Fruit fly (Drosophila melanogaster) whole organism, embryonic: ENCODE data around the gene Agpat1.

ENCODE experiments used
- Blimp-1 ChIP-seq: fragments of 200-800 bp; sonication (Bioruptor generic); optimal IDR thresholded peaks from 3 replicates; lab custom pipeline; 2018; ENCODE audit warnings: missing biosample characterization, missing genetic modification characterization, mild to moderate bottlenecking, moderate library complexity, missing genetic modification reagents
- Bteb2 ChIP-seq: fragments of 200-800 bp; sonication (Bioruptor generic); optimal IDR thresholded peaks from 2 replicates; lab custom pipeline; 2016; ENCODE audit warnings: missing biosample characterization, missing genetic modification characterization
- CG10274 ChIP-seq: fragments of 200-800 bp; sonication (Bioruptor generic); optimal IDR thresholded peaks from 3 replicates; lab custom pipeline; 2017; ENCODE audit warnings: missing biosample characterization, mild to moderate bottlenecking, missing genetic modification characterization
- CG11456 ChIP-seq: fragments of 200-800 bp; sonication (Bioruptor generic); IDR thresholded peaks from 3 replicates; pipeline ENCODE4 v1.3.6; 2022; ENCODE audit warnings: missing biosample characterization, missing genetic modification characterization
- CG12236 ChIP-seq: fragments of 200-800 bp; sonication (Bioruptor generic); optimal IDR thresholded peaks from 2 replicates; lab custom pipeline; 2016; ENCODE audit warnings: missing biosample characterization, missing genetic modification characterization
- CG13287 ChIP-seq: fragments of 200-800 bp; sonication (Bioruptor generic); IDR thresholded peaks from 2 replicates; pipeline ENCODE4 v1.3.6; 2022; ENCODE audit warnings: missing biosample characterization, missing genetic modification characterization; ENCODE audit not compliant: partially characterized antibody
- CG13296 ChIP-seq: fragments of 200-800 bp; sonication (Bioruptor generic); optimal IDR thresholded peaks from 3 replicates; lab custom pipeline; 2018; ENCODE audit warnings: missing biosample characterization, mild to moderate bottlenecking, missing genetic modification characterization
- CG13624 ChIP-seq: fragments of 200-800 bp; sonication (Bioruptor generic); optimal IDR thresholded peaks from 2 replicates; lab custom pipeline; 2016; ENCODE audit warnings: missing biosample characterization, missing genetic modification characterization
- CG13775 ChIP-seq: fragments of 200-800 bp; sonication (Bioruptor generic); optimal IDR thresholded peaks from 3 replicates; lab custom pipeline; 2017; ENCODE audit warnings: missing biosample characterization, mild to moderate bottlenecking, missing genetic modification characterization
- CG13894 ChIP-seq: fragments of 200-800 bp; sonication (Bioruptor generic); optimal IDR thresholded peaks from 3 replicates; lab custom pipeline; 2018; ENCODE audit warnings: missing biosample characterization, mild to moderate bottlenecking, missing genetic modification characterization, moderate library complexity
- CG15011 ChIP-seq: fragments of 200-800 bp; sonication (Bioruptor generic); optimal IDR thresholded peaks from 3 replicates; lab custom pipeline; 2018; ENCODE audit warnings: missing biosample characterization, mild to moderate bottlenecking, missing genetic modification characterization
- CG1529 ChIP-seq: fragments of 200-800 bp; sonication (Bioruptor generic); optimal IDR thresholded peaks from 3 replicates; lab custom pipeline; 2018; ENCODE audit warnings: missing biosample characterization, missing genetic modification characterization
- CG17186 ChIP-seq: fragments of 200-800 bp; sonication (Bioruptor generic); optimal IDR thresholded peaks from 3 replicates; lab custom pipeline; 2017; ENCODE audit warnings: missing biosample characterization, missing genetic modification reagents, missing genetic modification characterization
- CG17802 ChIP-seq: fragments of 200-800 bp; sonication (Bioruptor generic); optimal IDR thresholded peaks from 2 replicates; lab custom pipeline; 2018; ENCODE audit warnings: missing biosample characterization, mild to moderate bottlenecking, missing genetic modification characterization, moderate library complexity
- CG1832 ChIP-seq: fragments of 200-800 bp; sonication (Bioruptor generic); optimal IDR thresholded peaks from 2 replicates; lab custom pipeline; 2017; ENCODE audit warnings: missing biosample characterization, mild to moderate bottlenecking, missing genetic modification characterization, inconsistent platforms
- CG3847 ChIP-seq: fragments of 200-800 bp; sonication (Bioruptor generic); IDR thresholded peaks from 2 replicates; pipeline ENCODE4 v1.3.6; 2022; ENCODE audit warnings: missing biosample characterization, missing genetic modification characterization
- CG4360 ChIP-seq: fragments of 200-800 bp; sonication (Bioruptor generic); IDR thresholded peaks from 2 replicates; pipeline ENCODE4 v1.3.6; 2022; ENCODE audit warnings: missing biosample characterization, missing genetic modification characterization
- CG6254 ChIP-seq: fragments of 200-800 bp; sonication (Bioruptor generic); optimal IDR thresholded peaks from 3 replicates; lab custom pipeline; 2017; ENCODE audit warnings: mild to moderate bottlenecking, missing biosample characterization, missing genetic modification reagents, missing genetic modification characterization
- CG7357 ChIP-seq: fragments of 200-800 bp; sonication (Bioruptor generic); IDR thresholded peaks from 3 replicates; pipeline ENCODE4 v1.3.6; 2022; ENCODE audit warnings: missing biosample characterization, missing genetic modification characterization
- CG8290 ChIP-seq, 3 experiments: fragments of 200-800 bp; sonication (Bioruptor generic); optimal IDR thresholded peaks; 2 replicates each; lab custom pipeline; 2016 to 2019; ENCODE audit warnings: missing biosample characterization in 3 of 3, missing genetic modification characterization in 3 of 3, mild to moderate bottlenecking in 2 of 3, moderate library complexity in 1 of 3
- Chrac-16 ChIP-seq: fragments of 200-800 bp; sonication (Bioruptor generic); optimal IDR thresholded peaks from 3 replicates; lab custom pipeline; 2016; ENCODE audit warnings: missing biosample characterization, missing genetic modification characterization
- D ChIP-seq, 2 experiments: fragments of 200-800 bp in 1 of 2; fragments of >200 bp in 1 of 2; sonication (Bioruptor generic) in 1 of 2; optimal IDR thresholded peaks; 2 replicates in 1 of 2; 3 replicates in 1 of 2; lab custom pipeline; 2017; ENCODE audit warnings: mild to moderate bottlenecking in 1 of 2, missing biosample characterization in 1 of 2, missing genetic modification characterization in 1 of 2, missing genetic modification reagents in 1 of 2
- ERR ChIP-seq: fragments of 200-800 bp; sonication (Bioruptor generic); optimal IDR thresholded peaks from 2 replicates; lab custom pipeline; 2016; ENCODE audit warnings: missing biosample characterization, missing genetic modification characterization
- HLHmδ ChIP-seq: fragments of 200-800 bp; sonication (Bioruptor generic); optimal IDR thresholded peaks from 2 replicates; lab custom pipeline; 2018; ENCODE audit warnings: missing biosample characterization, mild to moderate bottlenecking, missing genetic modification characterization, moderate library complexity
- MTF-1 ChIP-seq: fragments of 200-800 bp; sonication (Bioruptor generic); optimal IDR thresholded peaks from 2 replicates; lab custom pipeline; 2018; ENCODE audit warnings: missing biosample characterization, mild to moderate bottlenecking, missing genetic modification characterization, borderline replicate concordance
- Nf-YA ChIP-seq: fragments of 200-800 bp; sonication (Bioruptor generic); IDR thresholded peaks from 2 replicates; pipeline ENCODE4 v1.3.6; 2022; ENCODE audit warnings: missing biosample characterization, missing genetic modification characterization
- Opbp ChIP-seq: fragments of 200-800 bp; sonication (Bioruptor generic); IDR thresholded peaks from 3 replicates; pipeline ENCODE4 v1.3.6; 2022; ENCODE audit warnings: missing biosample characterization, missing genetic modification characterization; ENCODE audit not compliant: partially characterized antibody
- Sox100B ChIP-seq: fragments of 200-800 bp; sonication (Bioruptor generic); optimal IDR thresholded peaks from 3 replicates; lab custom pipeline; 2018; ENCODE audit warnings: missing biosample characterization, mild to moderate bottlenecking, missing genetic modification characterization
- Sry-β ChIP-seq: fragments of 200-800 bp; sonication (Bioruptor generic); optimal IDR thresholded peaks from 2 replicates; lab custom pipeline; 2018; ENCODE audit warnings: missing biosample characterization, mild to moderate bottlenecking, missing genetic modification characterization, moderate library complexity
- TFAM ChIP-seq: fragments of 200-800 bp; sonication (Bioruptor generic); optimal IDR thresholded peaks from 2 replicates; lab custom pipeline; 2017; ENCODE audit warnings: missing biosample characterization, missing genetic modification characterization, inconsistent platforms
- br ChIP-seq: fragments of >200 bp; optimal IDR thresholded peaks from 2 replicates; lab custom pipeline; 2017
- dimm ChIP-seq: fragments of 200-800 bp; sonication (Bioruptor generic); IDR thresholded peaks from 2 replicates; pipeline ENCODE4 v1.3.6; 2022; ENCODE audit warnings: missing biosample characterization, missing genetic modification characterization
- dysf ChIP-seq: fragments of 200-800 bp; sonication (Bioruptor generic); IDR thresholded peaks from 3 replicates; pipeline ENCODE4 v1.3.6; 2022; ENCODE audit warnings: missing biosample characterization, missing genetic modification characterization
- esg ChIP-seq: fragments of 200-800 bp; sonication (Bioruptor generic); conservative IDR thresholded peaks from 2 replicates; pipeline ENCODE4 v1.3.6; 2022; ENCODE audit warnings: missing biosample characterization, missing genetic modification characterization
- gcm2 ChIP-seq: fragments of 200-800 bp; sonication (Bioruptor generic); optimal IDR thresholded peaks from 2 replicates; lab custom pipeline; 2016; ENCODE audit warnings: missing biosample characterization, missing genetic modification characterization
- grau ChIP-seq: fragments of 200-800 bp; optimal IDR thresholded peaks from 3 replicates; lab custom pipeline; 2019; ENCODE audit warnings: missing biosample characterization, mild to moderate bottlenecking, missing genetic modification characterization, moderate library complexity
- gro ChIP-seq: fragments of 200-800 bp; sonication (Bioruptor generic); optimal IDR thresholded peaks from 2 replicates; lab custom pipeline; 2016; ENCODE audit warnings: missing biosample characterization, missing genetic modification characterization
- gt ChIP-seq: fragments of 200-800 bp; sonication (Bioruptor generic); IDR thresholded peaks from 2 replicates; pipeline ENCODE4 v1.3.6; 2022; ENCODE audit warnings: missing biosample characterization, missing genetic modification characterization
- hth ChIP-seq: fragments of >200 bp; optimal IDR thresholded peaks from 2 replicates; lab custom pipeline; 2017; ENCODE audit warnings: inconsistent platforms
- ind ChIP-seq: fragments of 200-800 bp; sonication (Bioruptor generic); optimal IDR thresholded peaks from 3 replicates; lab custom pipeline; 2016; ENCODE audit warnings: missing biosample characterization, missing genetic modification characterization
- insv ChIP-seq, 2 experiments: fragments of 200-800 bp; sonication (Bioruptor generic); optimal IDR thresholded peaks; 3 replicates each; lab custom pipeline; 2016 to 2018; ENCODE audit warnings: missing biosample characterization in 2 of 2, missing genetic modification characterization in 2 of 2
- klu ChIP-seq: fragments of 200-800 bp; sonication (Bioruptor generic); IDR thresholded peaks from 2 replicates; pipeline ENCODE4 v1.3.6; 2022; ENCODE audit warnings: missing biosample characterization, missing genetic modification characterization
- lmd ChIP-seq: fragments of 200-800 bp; sonication (Bioruptor generic); IDR thresholded peaks from 2 replicates; pipeline ENCODE4 v1.3.6; 2022; ENCODE audit warnings: missing biosample characterization, missing genetic modification characterization
- lola ChIP-seq, 3 experiments: fragments of >200 bp in 2 of 3; fragments of 200-800 bp in 1 of 3; sonication (Bioruptor generic) in 1 of 3; optimal IDR thresholded peaks; 2 replicates each; lab custom pipeline; 2017 to 2019; ENCODE audit warnings: missing biosample characterization in 3 of 3, missing genetic modification characterization in 3 of 3, mild to moderate bottlenecking in 1 of 3, moderate library complexity in 1 of 3
- org-1 ChIP-seq: fragments of 200-800 bp; sonication (Bioruptor generic); optimal IDR thresholded peaks from 2 replicates; lab custom pipeline; 2017; ENCODE audit warnings: missing biosample characterization, missing genetic modification characterization
- pita ChIP-seq: fragments of 200-800 bp; sonication (Bioruptor generic); optimal IDR thresholded peaks from 2 replicates; lab custom pipeline; 2017; ENCODE audit warnings: missing biosample characterization, mild to moderate bottlenecking, missing genetic modification characterization
- rib ChIP-seq: fragments of 200-800 bp; sonication (Bioruptor generic); IDR thresholded peaks from 2 replicates; pipeline ENCODE4 v1.3.6; 2022; ENCODE audit warnings: missing biosample characterization, missing genetic modification characterization
- sens-2 ChIP-seq: fragments of 200-800 bp; sonication (Bioruptor generic); IDR thresholded peaks from 2 replicates; pipeline ENCODE4 v1.3.6; 2022; ENCODE audit warnings: missing biosample characterization, missing genetic modification characterization
- ssp ChIP-seq: fragments of 200-800 bp; sonication (Bioruptor generic); IDR thresholded peaks from 2 replicates; pipeline ENCODE4 v1.3.6; 2022; ENCODE audit warnings: missing biosample characterization, missing genetic modification characterization
- toy ChIP-seq: fragments of 200-800 bp; sonication (Bioruptor generic); IDR thresholded peaks from 2 replicates; pipeline ENCODE4 v1.3.6; 2022; ENCODE audit warnings: missing biosample characterization, missing genetic modification characterization
- vfl ChIP-seq: fragments of 200-800 bp; sonication (Bioruptor generic); optimal IDR thresholded peaks from 2 replicates; lab custom pipeline; 2016; ENCODE audit warnings: missing biosample characterization, missing genetic modification characterization

Gene Agpat1

dm6 chrX:12751786-12752187 lies 13.3 kb upstream of the Agpat1 start (continued):
- TF ChIP-seq CG4360 (GFP tag; lab: Robert Waterston, UW) (peak; percentile 99), vfl (GFP tag; lab: Kevin White, UChicago) (no peak), CG13775 (no peak), CG8290 (GFP tag; optimal IDR thresholded peaks at IDR 0.05; lab: Kevin White, UChicago) (no peak), CG8290 (tag; optimal IDR thresholded peaks at IDR 0.05; lab: Kevin White, UChicago) (peak in 1 of 2 experiments; percentile 32), CG13296 (GFP tag; lab: Kevin White, UChicago) (no peak), rib (no peak), toy (GFP tag; lab: Robert Waterston, UW) (no peak), br (lab: Kevin White, UChicago) (no peak), Nf-YA (no peak), CG1832 (GFP tag; lab: Kevin White, UChicago) (peak; percentile 70), insv (GFP tag; optimal IDR thresholded peaks at IDR 0.05; lab: Kevin White, UChicago) (no peak), Sox100B (GFP tag; lab: Kevin White, UChicago) (no peak), ssp (GFP tag; lab: Robert Waterston, UW) (no peak), HLHmδ (GFP tag; lab: Kevin White, UChicago) (peak; percentile 16), CG17802 (no peak), ind (no peak), org-1 (GFP tag; lab: Kevin White, UChicago) (no peak), dysf (GFP tag; lab: Robert Waterston, UW) (no peak), gro (no peak)
- TF ChIP-seq, all 482 proteins: peak for 15

dm6 chrX:12752196-12752595 lies 12.9 kb upstream of the Agpat1 start:
- TF ChIP-seq CG12236 (GFP tag; lab: Kevin White, UChicago) (peak; percentile 99), pita (GFP tag; lab: Kevin White, UChicago) (no peak), klu (GFP tag; lab: Robert Waterston, UW) (peak; percentile 99), ERR (peak; percentile 99), CG15011 (GFP tag; lab: Kevin White, UChicago) (peak; percentile 99), br (lab: Kevin White, UChicago) (no peak), esg (GFP tag; lab: Robert Waterston, UW) (peak; percentile 99), CG1529 (GFP tag; lab: Kevin White, UChicago) (peak; percentile 98), gcm2 (GFP tag; lab: Kevin White, UChicago) (peak; percentile 99), Chrac-16 (GFP tag; lab: Kevin White, UChicago) (peak; percentile 99), Bteb2 (peak; percentile 99), grau (tag; lab: Kevin White, UChicago) (peak; percentile 99), CG3847 (GFP tag; lab: Robert Waterston, UW) (peak; percentile 99), CG13894 (peak; percentile 97), Opbp (GFP tag; lab: Robert Waterston, UW) (no peak), CG11456 (GFP tag; lab: Robert Waterston, UW) (peak; percentile 99), CG6254 (peak; percentile 96), hth (lab: Kevin White, UChicago) (no peak), CG10274 (GFP tag; lab: Kevin White, UChicago) (peak; percentile 96), lmd (GFP tag; lab: Robert Waterston, UW) (peak; percentile 99), CG13624 (peak; percentile 99), TFAM (GFP tag; lab: Kevin White, UChicago) (peak; percentile 96), lola (GFP tag; optimal IDR thresholded peaks at IDR 0.05; lab: Kevin White, UChicago) (peak in 1 of 3 experiments; percentile 98), CG7357 (GFP tag; lab: Robert Waterston, UW) (peak; percentile 96), Blimp-1 (GFP tag; lab: Kevin White, UChicago) (peak; percentile 98), CG17186 (GFP tag; lab: Kevin White, UChicago) (peak; percentile 96), gt (GFP tag; lab: Robert Waterston, UW) (peak; percentile 97), CG13287 (GFP tag; lab: Robert Waterston, UW) (no peak), Sry-β (GFP tag; lab: Kevin White, UChicago) (peak; percentile 75), MTF-1 (peak; percentile 96), sens-2 (GFP tag; lab: Robert Waterston, UW) (peak; percentile 98), D (optimal IDR thresholded peaks at IDR 0.05; lab: Kevin White, UChicago) (no peak), D (GFP tag; optimal IDR thresholded peaks at IDR 0.05; lab: Kevin White, UChicago) (peak; percentile 99), dimm (GFP tag; lab: Robert Waterston, UW) (peak; percentile 97)
